Worm (Caenorhabditis elegans) whole organism, early embryonic: ENCODE data around the gene Y50D4B.2.

Source experiments
- B0310.2 ChIP-seq: sonication (generic microtip); optimal IDR thresholded peaks from 2 replicates; lab custom pipeline; 2016; ENCODE audit warnings: mild to moderate bottlenecking, missing genetic modification characterization, missing compliant biosample characterization
- ama-1 ChIP-seq: fragments of 150-350 bp; optimal IDR thresholded peaks from 2 replicates; lab custom pipeline; 2014
- ceh-13 ChIP-seq: fragments of 200-800 bp; sonication (Bioruptor generic); optimal IDR thresholded peaks from 2 replicates; lab custom pipeline; 2018; ENCODE audit warnings: mild to moderate bottlenecking, missing genetic modification characterization, missing compliant biosample characterization

DNA sequence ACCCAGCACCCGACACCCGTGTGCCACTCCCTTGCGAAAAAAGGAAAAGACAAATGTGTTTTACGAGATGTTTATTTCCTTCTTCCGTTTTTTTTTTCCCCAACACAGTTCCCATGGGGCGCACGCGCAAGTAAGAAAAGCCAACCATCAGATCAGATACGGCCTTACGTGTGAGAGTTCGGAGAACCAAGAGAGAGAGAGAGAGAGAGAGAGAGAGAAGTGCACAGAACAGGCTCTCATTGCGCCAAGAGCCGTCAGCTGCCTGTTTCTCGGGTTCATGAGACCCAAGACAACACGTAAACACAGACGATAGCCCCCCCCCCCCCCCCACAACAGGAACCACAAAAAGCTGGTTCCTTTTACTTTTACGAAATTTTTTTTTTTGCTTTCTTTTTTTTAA is 51.5 kb downstream of the Y50D4B.2 start:
- TF ChIP-seq ceh-13 (GFP tag; lab: Kevin White, UChicago): no peak
- no peak for TF ChIP-seq B0310.2 (tag; lab: Kevin White, UChicago)
- TF ChIP-seq ama-1 (lab: Kevin White, UChicago): no peak
